Fruit fly (Drosophila melanogaster): ENCODE results near the gene Blos2.

The Blos2 gene

DNA sequence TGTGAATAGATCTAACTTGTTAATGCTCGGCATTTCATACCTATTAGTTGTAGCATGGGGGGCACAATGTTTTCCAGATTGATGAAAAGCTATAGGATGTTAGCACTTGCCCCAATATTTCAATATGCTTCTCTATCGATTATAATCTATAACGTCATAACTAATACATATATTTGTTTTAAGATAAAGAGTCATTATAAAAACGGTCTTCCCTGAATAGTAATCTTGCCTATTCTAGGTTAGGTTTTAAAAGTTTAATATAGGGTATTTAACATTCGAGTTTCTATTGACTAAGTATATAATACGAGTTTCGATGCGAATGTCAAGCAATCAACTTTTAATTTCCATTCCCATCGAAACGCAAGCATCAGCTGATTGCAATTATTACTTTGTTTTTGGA lies at the start of gene Blos2, which contains the start of gene CG6321:
Blos2 (plus strand) TSS at position 372 of the 400 bp plus-strand sequence.
CG6321 (minus strand) TSS at position 25 of the 400 bp plus-strand sequence.
- TF ChIP-seq dimm (GFP tag; IDR thresholded peaks at IDR 0.05) = no peak
- peak; percentile 11 for TF ChIP-seq CHES-1-like (GFP tag; optimal IDR thresholded peaks at IDR 0.05)
- peak; percentile 62 for TF ChIP-seq Nf-YB (GFP tag; optimal IDR thresholded peaks at IDR 0.05)
- TF ChIP-seq lmd (GFP tag; IDR thresholded peaks at IDR 0.05) = peak; percentile 68
- TF ChIP-seq CG4730 (GFP tag; IDR thresholded peaks at IDR 0.05) = peak; percentile 38; the same call in 1 of the 2 replicates
- TF ChIP-seq hkb (optimal IDR thresholded peaks at IDR 0.05) = no peak
- TF ChIP-seq hkb (GFP tag; IDR thresholded peaks at IDR 0.05) = peak; percentile 86
- TF ChIP-seq sob (GFP tag; IDR thresholded peaks at IDR 0.05) = peak; percentile 76
- no peak for TF ChIP-seq pb (GFP tag; optimal IDR thresholded peaks at IDR 0.05)
- TF ChIP-seq phol (tag; optimal IDR thresholded peaks at IDR 0.05) = peak; percentile 81
- peak; percentile 68 for TF ChIP-seq bcd (GFP tag; optimal IDR thresholded peaks at IDR 0.05)
- peak; percentile 61 for TF ChIP-seq tin (GFP tag; optimal IDR thresholded peaks at IDR 0.05)
- TF ChIP-seq HLH4C (GFP tag; IDR thresholded peaks at IDR 0.05; ENCODE audit: partially characterized antibody) = no peak
- TF ChIP-seq tna (GFP tag; IDR thresholded peaks at IDR 0.05; ENCODE audit: partially characterized antibody) = no peak
- TF ChIP-seq eyg (GFP tag; optimal IDR thresholded peaks at IDR 0.05) = no peak
- peak; percentile 30 to 65 for TF ChIP-seq Pdp1 (GFP tag; optimal IDR thresholded peaks at IDR 0.05)
- no peak for TF ChIP-seq Dref (GFP tag; IDR thresholded peaks at IDR 0.05)
- TF ChIP-seq CG17829 (tag; optimal IDR thresholded peaks at IDR 0.05) = peak; percentile 82
- TF ChIP-seq dati (GFP tag; IDR thresholded peaks at IDR 0.05) = no peak
- peak; percentile 58 for TF ChIP-seq CG18619 (GFP tag; optimal IDR thresholded peaks at IDR 0.05)
- TF ChIP-seq CG17912 (GFP tag; optimal IDR thresholded peaks at IDR 0.05) = no peak
- TF ChIP-seq nau (GFP tag; optimal IDR thresholded peaks at IDR 0.05) = peak; percentile 63
- TF ChIP-seq salm (tag; optimal IDR thresholded peaks at IDR 0.05) = peak; percentile 77
- no peak for TF ChIP-seq Optix (GFP tag; IDR thresholded peaks at IDR 0.05)
- peak; percentile 61 for TF ChIP-seq CG15011 (GFP tag; optimal IDR thresholded peaks at IDR 0.05)
- TF ChIP-seq grn (GFP tag; optimal IDR thresholded peaks at IDR 0.05) = peak; percentile 21
- peak; percentile 59 for TF ChIP-seq CG1529 (GFP tag; optimal IDR thresholded peaks at IDR 0.05)
- TF ChIP-seq esg (GFP tag; conservative IDR thresholded peaks at IDR 0.05) = peak; percentile 30; the same call in 1 of the 2 replicates
- TF ChIP-seq CG12744 (GFP tag; optimal IDR thresholded peaks at IDR 0.05) = peak; percentile 54
- peak; percentile 77 for TF ChIP-seq CG17385 (GFP tag; optimal IDR thresholded peaks at IDR 0.05)
- TF ChIP-seq Fer2 (tag; optimal IDR thresholded peaks at IDR 0.05) = peak; percentile 50
- no peak for TF ChIP-seq zfh2 (GFP tag; optimal IDR thresholded peaks at IDR 0.05)
- no peak for TF ChIP-seq prd (optimal IDR thresholded peaks at IDR 0.05)
- TF ChIP-seq prd (GFP tag; IDR thresholded peaks at IDR 0.05) = peak; percentile 61; the same call in 2 of the 3 replicates
- TF ChIP-seq Mrtf (GFP tag; IDR thresholded peaks at IDR 0.05) = peak; percentile 62; the same call in 1 of the 3 replicates
- TF ChIP-seq maf-S (GFP tag; optimal IDR thresholded peaks at IDR 0.05) = no peak
- no peak for TF ChIP-seq btn (GFP tag; optimal IDR thresholded peaks at IDR 0.05)
- TF ChIP-seq CG42726 (GFP tag; IDR thresholded peaks at IDR 0.05; ENCODE audit: partially characterized antibody) = no peak
- TF ChIP-seq CG15696 (tag; optimal IDR thresholded peaks at IDR 0.05) = peak; percentile 76
- peak; percentile 53; the same call in 1 of the 2 replicates for TF ChIP-seq CG3847 (GFP tag; IDR thresholded peaks at IDR 0.05)
- peak; percentile 50 for TF ChIP-seq Dp (GFP tag; optimal IDR thresholded peaks at IDR 0.05)
- TF ChIP-seq NfI (GFP tag; optimal IDR thresholded peaks at IDR 0.05) = peak; percentile 66
- no peak for TF ChIP-seq cato (GFP tag; optimal IDR thresholded peaks at IDR 0.05; ENCODE audit: borderline replicate concordance)
- peak; percentile 52 for TF ChIP-seq CG4707 (GFP tag; optimal IDR thresholded peaks at IDR 0.05)
- no peak for TF ChIP-seq Ets65A (GFP tag)
- TF ChIP-seq CG8765 (GFP tag; IDR thresholded peaks at IDR 0.05) = no peak
- no peak for TF ChIP-seq Stat92E (GFP tag; optimal IDR thresholded peaks at IDR 0.05)
- peak; percentile 68 for TF ChIP-seq slbo (GFP tag; IDR thresholded peaks at IDR 0.05)
- TF ChIP-seq cad (GFP tag; optimal IDR thresholded peaks at IDR 0.05) = no peak
- TF ChIP-seq Ptx1 (GFP tag; IDR thresholded peaks at IDR 0.05) = peak; percentile 75
- peak; percentile 76 for TF ChIP-seq fd96Cb (tag; optimal IDR thresholded peaks at IDR 0.05)
- peak; percentile 65 for TF ChIP-seq CG18476 (GFP tag; optimal IDR thresholded peaks at IDR 0.05)
